Fruit fly (Drosophila melanogaster) Kc167 (cell line): ENCODE results near the gene CG9839.

Source experiments
- Myc ChIP-seq: fragments of >200 bp; optimal IDR thresholded peaks from 2 replicates; lab custom pipeline; 2017; ENCODE audit warnings: missing external identifiers
- Sin3A ChIP-seq: fragments of >200 bp; optimal IDR thresholded peaks from 2 replicates; lab custom pipeline; 2018; ENCODE audit warnings: missing external identifiers
- h ChIP-seq: fragments of >200 bp; optimal IDR thresholded peaks from 3 replicates; lab custom pipeline; 2018; ENCODE audit warnings: missing external identifiers
- insv ChIP-seq: fragments of >200 bp; optimal IDR thresholded peaks from 3 replicates; lab custom pipeline; 2018; ENCODE audit warnings: missing external identifiers
- psq ChIP-seq: fragments of >200 bp; optimal IDR thresholded peaks from 2 replicates; lab custom pipeline; 2017; ENCODE audit warnings: missing external identifiers
- ttk ChIP-seq: sonication (Bioruptor generic); optimal IDR thresholded peaks from 2 replicates; lab custom pipeline; 2017; ENCODE audit warnings: missing external identifiers

DNA sequence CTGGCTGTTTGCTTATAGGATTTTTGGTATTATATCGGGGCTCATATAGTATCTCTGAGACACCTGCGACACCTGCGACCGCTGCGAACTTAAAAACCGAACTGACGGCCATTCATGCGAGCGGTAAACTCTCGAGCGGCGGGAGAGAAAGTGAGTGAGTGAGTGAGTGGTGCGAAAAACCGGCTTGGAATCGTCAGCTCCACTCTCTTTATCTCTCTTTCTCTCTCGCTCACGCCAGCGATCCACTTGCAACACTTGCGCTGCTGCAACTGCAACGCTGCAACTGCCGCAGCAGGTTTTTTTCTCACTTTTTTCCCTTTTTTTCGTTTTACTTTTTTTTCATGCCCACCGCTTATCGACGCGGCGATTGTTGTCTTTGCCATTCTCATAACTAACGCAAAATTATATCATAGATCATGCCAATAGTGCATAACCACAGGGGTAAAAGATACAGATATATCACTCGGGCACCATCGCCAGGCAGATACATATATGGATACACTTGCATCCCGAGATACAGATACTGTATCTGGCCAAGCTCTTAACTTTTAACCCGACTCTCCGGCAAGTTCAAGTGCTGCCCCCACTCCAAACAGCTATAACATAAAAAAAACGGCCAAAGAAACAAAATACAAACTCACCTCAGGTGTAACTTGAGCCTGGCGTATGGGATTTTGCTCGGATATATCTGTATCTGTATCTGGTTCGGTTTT is 13.0 kb downstream of the CG9839 start:
- TF ChIP-seq psq (no peak), ttk (lab: Kevin White, UChicago) (no peak), insv (lab: Kevin White, UChicago) (no peak), Myc (no peak), Sin3A (lab: Kevin White, UChicago) (no peak), h (no peak)
